Fruit fly (Drosophila melanogaster) whole organism, wandering third instar larva: Measurements from ENCODE around the gene CG31997.

ENCODE experiments used
- CG32264 ChIP-seq: fragments of 200-800 bp; sonication (Bioruptor generic); optimal IDR thresholded peaks from 2 replicates; lab custom pipeline; 2016; ENCODE audit warnings: missing biosample characterization, missing genetic modification characterization
- CG9705 ChIP-seq: fragments of 200-800 bp; sonication (Bioruptor generic); optimal IDR thresholded peaks from 2 replicates; lab custom pipeline; 2018; ENCODE audit warnings: missing biosample characterization, mild to moderate bottlenecking, missing genetic modification characterization
- CrebA ChIP-seq: fragments of 200-800 bp; sonication (Bioruptor generic); optimal IDR thresholded peaks from 2 replicates; lab custom pipeline; 2016; ENCODE audit warnings: missing biosample characterization, mild to moderate bottlenecking, missing genetic modification characterization, borderline replicate concordance
- Dif ChIP-seq: fragments of 200-275, 200-300 bp; sonication (Bioruptor generic); optimal IDR thresholded peaks from 2 replicates; lab custom pipeline; 2018; ENCODE audit warnings: missing biosample characterization, missing genetic modification characterization; ENCODE audit not compliant: partially characterized antibody
- Myc ChIP-seq: fragments of >200 bp; optimal IDR thresholded peaks from 2 replicates; lab custom pipeline; 2017
- Rel ChIP-seq, 2 experiments: fragments of 200-800 bp; sonication (Bioruptor generic) in 1 of 2; optimal IDR thresholded peaks; 2 replicates in 1 of 2; 3 replicates in 1 of 2; lab custom pipeline; 2016 to 2019; ENCODE audit warnings: mild to moderate bottlenecking in 2 of 2, missing biosample characterization in 2 of 2, missing genetic modification characterization in 2 of 2, moderate library complexity in 1 of 2
- br ChIP-seq: fragments of 200-800 bp; sonication (Bioruptor generic); optimal IDR thresholded peaks from 2 replicates; lab custom pipeline; 2016; ENCODE audit warnings: missing biosample characterization, missing genetic modification characterization
- brk ChIP-seq: fragments of 200-800 bp; sonication (Bioruptor generic); optimal IDR thresholded peaks from 2 replicates; lab custom pipeline; 2016; ENCODE audit warnings: missing biosample characterization, mild to moderate bottlenecking, missing genetic modification characterization
- fru ChIP-seq: fragments of 200-800 bp; sonication (Bioruptor generic); optimal IDR thresholded peaks from 3 replicates; lab custom pipeline; 2016; ENCODE audit warnings: missing biosample characterization, mild to moderate bottlenecking, missing genetic modification characterization
- h ChIP-seq: fragments of 200-800 bp; sonication (Bioruptor generic); optimal IDR thresholded peaks from 3 replicates; lab custom pipeline; 2016; ENCODE audit warnings: missing biosample characterization, mild to moderate bottlenecking, missing genetic modification characterization
- pan ChIP-seq: fragments of >200 bp; optimal IDR thresholded peaks from 2 replicates; lab custom pipeline; 2017
- psq ChIP-seq: fragments of 200-800 bp; sonication (Bioruptor generic); optimal IDR thresholded peaks from 3 replicates; lab custom pipeline; 2017; ENCODE audit warnings: missing biosample characterization, mild to moderate bottlenecking, missing genetic modification characterization, moderate library complexity
- sage ChIP-seq: fragments of 200-800 bp; sonication (Bioruptor generic); optimal IDR thresholded peaks from 2 replicates; lab custom pipeline; 2016; ENCODE audit warnings: missing biosample characterization, mild to moderate bottlenecking, missing genetic modification characterization
- usp ChIP-seq: fragments of >200 bp; optimal IDR thresholded peaks from 2 replicates; lab custom pipeline; 2017; ENCODE audit warnings: missing biosample characterization, missing genetic modification characterization

DNA sequence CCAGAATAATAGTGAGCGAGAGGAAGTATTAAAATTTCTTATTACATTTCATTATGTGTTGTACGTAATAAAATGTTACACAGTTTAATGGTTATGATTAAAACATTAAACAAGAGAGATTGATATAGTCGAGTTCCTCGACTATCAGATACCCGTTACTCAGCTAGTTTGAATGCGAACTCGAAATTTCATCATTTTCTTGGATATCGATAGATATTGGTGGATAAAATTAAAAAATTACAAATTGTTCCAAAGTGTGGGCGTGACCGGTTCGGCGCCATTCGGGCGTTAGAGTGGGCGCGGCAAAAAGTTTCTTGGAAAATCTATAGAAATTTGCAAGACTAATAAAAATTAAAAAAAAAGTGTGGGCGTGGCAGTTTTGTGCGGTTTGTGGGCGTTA, 9.3 kb upstream of the CG31997 start:
- TF ChIP-seq CrebA (GFP tag; lab: Kevin White, UChicago) (no peak), br (GFP tag; lab: Kevin White, UChicago) (no peak), Rel (GFP tag; optimal IDR thresholded peaks at IDR 0.05; lab: Kevin White, UChicago) (no peak), Rel (tag; optimal IDR thresholded peaks at IDR 0.05; lab: Kevin White, UChicago) (no peak), CG32264 (GFP tag; lab: Kevin White, UChicago) (no peak), CG9705 (no peak), fru (GFP tag; lab: Kevin White, UChicago) (no peak), pan (lab: Kevin White, UChicago) (no peak), usp (GFP tag; lab: Kevin White, UChicago) (no peak), sage (GFP tag; lab: Kevin White, UChicago) (no peak), psq (no peak), h (GFP tag; lab: Kevin White, UChicago) (no peak), Dif (GFP tag; lab: Kevin White, UChicago) (no peak), Myc (lab: Kevin White, UChicago) (no peak), brk (GFP tag; lab: Kevin White, UChicago) (no peak)
